Fruit fly (Drosophila melanogaster) whole organism, embryonic: ENCODE results near the gene Drsl5.

Source experiments
- Atf6 ChIP-seq: fragments of 200-800 bp; sonication (Bioruptor generic); IDR thresholded peaks from 2 replicates; pipeline ENCODE4 v1.3.6; 2022; ENCODE audit warnings: missing biosample characterization, missing genetic modification characterization
- Bgb ChIP-seq: fragments of 200-800 bp; sonication (Bioruptor generic); IDR thresholded peaks from 2 replicates; pipeline ENCODE4 v1.3.6; 2022; ENCODE audit warnings: missing biosample characterization, missing genetic modification characterization; ENCODE audit not compliant: partially characterized antibody
- CG12104 ChIP-seq: fragments of 200-800 bp; sonication (Bioruptor generic); optimal IDR thresholded peaks from 3 replicates; lab custom pipeline; 2016; ENCODE audit warnings: missing biosample characterization, missing genetic modification characterization
- CG12219 ChIP-seq: fragments of 200-800 bp; sonication (Bioruptor generic); optimal IDR thresholded peaks from 3 replicates; lab custom pipeline; 2018; ENCODE audit warnings: missing biosample characterization, mild to moderate bottlenecking, missing genetic modification characterization
- CG13775 ChIP-seq: fragments of 200-800 bp; sonication (Bioruptor generic); optimal IDR thresholded peaks from 3 replicates; lab custom pipeline; 2017; ENCODE audit warnings: missing biosample characterization, mild to moderate bottlenecking, missing genetic modification characterization
- CG14014 ChIP-seq: fragments of 200-800 bp; sonication (Bioruptor generic); IDR thresholded peaks from 2 replicates; pipeline ENCODE4 v1.3.6; 2022; ENCODE audit warnings: missing biosample characterization, missing genetic modification characterization
- CG17359 ChIP-seq: fragments of 200-800 bp; sonication (Bioruptor generic); optimal IDR thresholded peaks from 3 replicates; lab custom pipeline; 2018; ENCODE audit warnings: missing biosample characterization, mild to moderate bottlenecking, missing genetic modification characterization, moderate library complexity
- CG17385 ChIP-seq: fragments of 200-800 bp; sonication (Bioruptor generic); optimal IDR thresholded peaks from 3 replicates; lab custom pipeline; 2018; ENCODE audit warnings: missing biosample characterization, mild to moderate bottlenecking, missing genetic modification characterization
- CG17802 ChIP-seq: fragments of 200-800 bp; sonication (Bioruptor generic); optimal IDR thresholded peaks from 2 replicates; lab custom pipeline; 2018; ENCODE audit warnings: missing biosample characterization, mild to moderate bottlenecking, missing genetic modification characterization, moderate library complexity
- CG32772 ChIP-seq: fragments of 200-800 bp; sonication (Bioruptor generic); IDR thresholded peaks from 2 replicates; pipeline ENCODE4 v1.3.6; 2022; ENCODE audit warnings: missing biosample characterization, missing genetic modification characterization
- CG4404 ChIP-seq: fragments of 200-800 bp; sonication (Bioruptor generic); IDR thresholded peaks from 2 replicates; pipeline ENCODE4 v1.3.6; 2022; ENCODE audit warnings: missing biosample characterization, missing genetic modification characterization
- CG4617 ChIP-seq: fragments of 200-800 bp; sonication (Bioruptor generic); optimal IDR thresholded peaks from 3 replicates; lab custom pipeline; 2016; ENCODE audit warnings: missing biosample characterization, missing genetic modification characterization, borderline replicate concordance
- CG4820 ChIP-seq: fragments of 200-800 bp; sonication (Bioruptor generic); optimal IDR thresholded peaks from 3 replicates; lab custom pipeline; 2016; ENCODE audit warnings: missing biosample characterization, missing genetic modification characterization
- CG7963 ChIP-seq: fragments of 200-800 bp; sonication (Bioruptor generic); IDR thresholded peaks from 3 replicates; pipeline ENCODE4 v1.3.6; 2022; ENCODE audit warnings: missing biosample characterization, missing genetic modification characterization; ENCODE audit not compliant: partially characterized antibody
- CG8924 ChIP-seq: fragments of 200-800 bp; optimal IDR thresholded peaks from 3 replicates; lab custom pipeline; 2019; ENCODE audit warnings: missing biosample characterization, mild to moderate bottlenecking, missing genetic modification characterization, moderate library complexity
- D ChIP-seq, 2 experiments: fragments of 200-800 bp in 1 of 2; fragments of >200 bp in 1 of 2; sonication (Bioruptor generic) in 1 of 2; optimal IDR thresholded peaks; 2 replicates in 1 of 2; 3 replicates in 1 of 2; lab custom pipeline; 2017; ENCODE audit warnings: mild to moderate bottlenecking in 1 of 2, missing biosample characterization in 1 of 2, missing genetic modification characterization in 1 of 2, missing genetic modification reagents in 1 of 2
- Fer3 ChIP-seq: fragments of 200-800 bp; sonication (Bioruptor generic); optimal IDR thresholded peaks from 2 replicates; lab custom pipeline; 2018; ENCODE audit warnings: missing biosample characterization, mild to moderate bottlenecking, missing genetic modification characterization, moderate library complexity
- Hey ChIP-seq: fragments of 200-800 bp; sonication (Bioruptor generic); optimal IDR thresholded peaks from 3 replicates; lab custom pipeline; 2018; ENCODE audit warnings: missing biosample characterization, mild to moderate bottlenecking, missing genetic modification characterization
- Hsf ChIP-seq: fragments of 200-800 bp; sonication (Bioruptor generic); optimal IDR thresholded peaks from 3 replicates; lab custom pipeline; 2016; ENCODE audit warnings: missing biosample characterization, missing genetic modification characterization
- MBD-R2 ChIP-seq: fragments of 200-800 bp; sonication (Bioruptor generic); IDR thresholded peaks from 2 replicates; pipeline ENCODE4 v1.3.6; 2022; ENCODE audit warnings: missing biosample characterization, missing genetic modification characterization
- MESR4 ChIP-seq: fragments of 200-800 bp; sonication (Bioruptor generic); optimal IDR thresholded peaks from 2 replicates; lab custom pipeline; 2018; ENCODE audit warnings: missing biosample characterization, mild to moderate bottlenecking, missing genetic modification characterization, moderate library complexity
- Myb ChIP-seq: fragments of 200-800 bp; sonication (Bioruptor generic); optimal IDR thresholded peaks from 2 replicates; lab custom pipeline; 2016; ENCODE audit warnings: missing biosample characterization, missing genetic modification characterization
- Neu2 ChIP-seq: fragments of 200-800 bp; sonication (Bioruptor generic); optimal IDR thresholded peaks from 3 replicates; lab custom pipeline; 2016; ENCODE audit warnings: missing biosample characterization, missing genetic modification characterization, borderline replicate concordance
- NfI ChIP-seq: fragments of 200-800 bp; sonication (Bioruptor generic); optimal IDR thresholded peaks from 3 replicates; lab custom pipeline; 2018; ENCODE audit warnings: missing biosample characterization, mild to moderate bottlenecking, missing genetic modification characterization, moderate library complexity
- Sox100B ChIP-seq: fragments of 200-800 bp; sonication (Bioruptor generic); optimal IDR thresholded peaks from 3 replicates; lab custom pipeline; 2018; ENCODE audit warnings: missing biosample characterization, mild to moderate bottlenecking, missing genetic modification characterization
- Taf1 ChIP-seq: fragments of 200-800 bp; sonication (Bioruptor generic); IDR thresholded peaks from 2 replicates; pipeline ENCODE4 v1.3.6; 2022; ENCODE audit warnings: missing biosample characterization, missing genetic modification characterization
- Vsx1 ChIP-seq: fragments of 200-800 bp; sonication (Bioruptor generic); optimal IDR thresholded peaks from 2 replicates; lab custom pipeline; 2017; ENCODE audit warnings: missing biosample characterization, mild to moderate bottlenecking, missing genetic modification characterization, missing genetic modification reagents
- bbx ChIP-seq: fragments of 200-800 bp; sonication (Bioruptor generic); IDR thresholded peaks from 2 replicates; pipeline ENCODE4 v1.3.6; 2022; ENCODE audit warnings: missing biosample characterization, missing genetic modification characterization; ENCODE audit not compliant: partially characterized antibody
- caup ChIP-seq: fragments of 200-800 bp; sonication (Bioruptor generic); optimal IDR thresholded peaks from 3 replicates; lab custom pipeline; 2017; ENCODE audit warnings: missing biosample characterization, mild to moderate bottlenecking, missing genetic modification characterization, moderate library complexity; ENCODE audit not compliant: severe bottlenecking
- cwo ChIP-seq: fragments of 200-800 bp; sonication (Bioruptor generic); optimal IDR thresholded peaks from 3 replicates; lab custom pipeline; 2017; ENCODE audit warnings: missing biosample characterization, missing genetic modification characterization, mild to moderate bottlenecking, moderate library complexity, missing genetic modification reagents
- da ChIP-seq: fragments of 200-800 bp; sonication (Bioruptor generic); optimal IDR thresholded peaks from 2 replicates; lab custom pipeline; 2016; ENCODE audit warnings: missing biosample characterization, missing genetic modification characterization
- ems ChIP-seq: fragments of 200-800 bp; sonication (Bioruptor generic); optimal IDR thresholded peaks from 3 replicates; lab custom pipeline; 2016; ENCODE audit warnings: missing biosample characterization, missing genetic modification characterization
- fd102C ChIP-seq: fragments of 200-800 bp; sonication (Bioruptor generic); optimal IDR thresholded peaks from 2 replicates; lab custom pipeline; 2018; ENCODE audit warnings: missing biosample characterization, mild to moderate bottlenecking, missing genetic modification characterization, moderate library complexity
- fd3F ChIP-seq: fragments of 200-800 bp; sonication (Bioruptor generic); optimal IDR thresholded peaks from 2 replicates; lab custom pipeline; 2018; ENCODE audit warnings: missing biosample characterization, mild to moderate bottlenecking, missing genetic modification characterization, moderate library complexity
- fu2 ChIP-seq: fragments of 200-800 bp; sonication (Bioruptor generic); optimal IDR thresholded peaks from 2 replicates; lab custom pipeline; 2016; ENCODE audit warnings: missing biosample characterization, missing genetic modification characterization
- mld ChIP-seq: fragments of 200-800 bp; sonication (Bioruptor generic); IDR thresholded peaks from 3 replicates; pipeline ENCODE4 v1.3.6; 2022; ENCODE audit warnings: missing biosample characterization, missing genetic modification characterization; ENCODE audit not compliant: partially characterized antibody
- row ChIP-seq: fragments of 200-800 bp; sonication (Bioruptor generic); IDR thresholded peaks from 3 replicates; pipeline ENCODE4 v1.3.6; 2022; ENCODE audit warnings: missing biosample characterization, missing genetic modification characterization
- run ChIP-seq: fragments of 200-800 bp; sonication (Bioruptor generic); optimal IDR thresholded peaks from 3 replicates; lab custom pipeline; 2018; ENCODE audit warnings: missing biosample characterization, mild to moderate bottlenecking, missing genetic modification characterization
- sisA ChIP-seq: fragments of 200-800 bp; sonication (Bioruptor generic); IDR thresholded peaks from 2 replicates; pipeline ENCODE4 v1.3.6; 2022; ENCODE audit warnings: missing biosample characterization, missing genetic modification characterization
- slbo ChIP-seq: fragments of 200-800 bp; sonication (Bioruptor generic); IDR thresholded peaks from 2 replicates; pipeline ENCODE4 v1.3.6; 2022; ENCODE audit warnings: missing biosample characterization, missing genetic modification characterization
- sna ChIP-seq: fragments of 200-800 bp; sonication (Bioruptor generic); IDR thresholded peaks from 2 replicates; pipeline ENCODE4 v1.3.6; 2022; ENCODE audit warnings: missing biosample characterization, missing genetic modification characterization; ENCODE audit not compliant: partially characterized antibody
- tap ChIP-seq: fragments of 200-800 bp; optimal IDR thresholded peaks from 3 replicates; lab custom pipeline; 2019; ENCODE audit warnings: missing biosample characterization, mild to moderate bottlenecking, missing genetic modification characterization, moderate library complexity
- tx ChIP-seq: fragments of 200-800 bp; sonication (Bioruptor generic); optimal IDR thresholded peaks from 2 replicates; lab custom pipeline; 2016; ENCODE audit warnings: missing biosample characterization, missing genetic modification characterization
- vfl ChIP-seq: fragments of 200-800 bp; sonication (Bioruptor generic); optimal IDR thresholded peaks from 2 replicates; lab custom pipeline; 2016; ENCODE audit warnings: missing biosample characterization, missing genetic modification characterization
- vvl ChIP-seq: fragments of 200-800 bp; sonication (Bioruptor generic); IDR thresholded peaks from 2 replicates; pipeline ENCODE4 v1.3.6; 2022; ENCODE audit warnings: missing biosample characterization, missing genetic modification characterization

Gene Drsl5

dm6 chr3L:3319992-3320732 lies 3.6 kb downstream of the Drsl5 start (continued):
- 0 out of 2 replicates have a peak, but pooled peaks have one; percentile 18 for TF ChIP-seq sisA
- TF ChIP-seq Hsf: peak; percentile 14
- peak; percentile 54 for TF ChIP-seq slbo
- no peak for TF ChIP-seq Neu2 (GFP tag; lab: Kevin White, UChicago)
- no peak for TF ChIP-seq tx
- peak; percentile 58 for TF ChIP-seq cwo
- TF ChIP-seq Vsx1 (GFP tag; lab: Kevin White, UChicago): no peak
- TF ChIP-seq CG32772 (GFP tag; lab: Robert Waterston, UW): peak; percentile 35; the same call in 1 of the 2 replicates
- peak; percentile 12; the same call in 1 of the 2 replicates for TF ChIP-seq MBD-R2 (GFP tag; lab: Robert Waterston, UW)
- peak; percentile 2 for TF ChIP-seq CG12219 (GFP tag; lab: Kevin White, UChicago)
- TF ChIP-seq CG8924 (tag; lab: Kevin White, UChicago): peak; percentile 12
- TF ChIP-seq CG4820 (GFP tag; lab: Kevin White, UChicago): peak; percentile 2
- peak; percentile 17 for TF ChIP-seq Fer3
- no peak for TF ChIP-seq fd3F
- no peak for TF ChIP-seq CG13775
- 0 out of 2 replicates have a peak, but pooled peaks have one; percentile 21 for TF ChIP-seq Taf1 (GFP tag; lab: Robert Waterston, UW)

- TF ChIP-seq CG17385 (GFP tag; lab: Kevin White, UChicago): peak; percentile 73
- TF ChIP-seq CG12104 (GFP tag; lab: Kevin White, UChicago): no peak
- 0 out of 3 replicates have a peak, but pooled peaks have one; percentile 35 for TF ChIP-seq CG7963
- TF ChIP-seq caup: no peak
- peak; percentile 62 for TF ChIP-seq D (optimal IDR thresholded peaks at IDR 0.05; lab: Kevin White, UChicago)
- TF ChIP-seq D (GFP tag; optimal IDR thresholded peaks at IDR 0.05; lab: Kevin White, UChicago): no peak
- TF ChIP-seq Bgb (GFP tag; lab: Robert Waterston, UW): peak; percentile 5; the same call in 1 of the 2 replicates
- TF ChIP-seq MESR4 (GFP tag; lab: Kevin White, UChicago): peak; percentile 96
- 0 out of 2 replicates have a peak, but pooled peaks have one; percentile 20 for TF ChIP-seq sna (GFP tag; lab: Robert Waterston, UW)
- TF ChIP-seq CG4617 (GFP tag; lab: Kevin White, UChicago): peak; percentile 71
- no peak for TF ChIP-seq NfI
- TF ChIP-seq bbx: peak; percentile 28; the same call in 1 of the 2 replicates
These were observed 9.0 kb downstream of the Drsl5 start for dm6 chr3L:3325597-3325924.

dm6 chr3L:3325925-3326903 lies 9.6 kb downstream of the Drsl5 start, which contains the start of gene Gtpx:
TSS of gene Gtpx (plus strand) at chr3L:3326265.
- TF ChIP-seq fd102C (GFP tag; lab: Kevin White, UChicago) (no peak), Sox100B (GFP tag; lab: Kevin White, UChicago) (no peak), vvl (GFP tag; lab: Robert Waterston, UW) (peak; percentile 62), vfl (peak; percentile 9), Atf6 (GFP tag; lab: Robert Waterston, UW) (no peak), CG4404 (GFP tag; lab: Robert Waterston, UW) (no peak), da (GFP tag; lab: Kevin White, UChicago) (no peak), CG17359 (tag; lab: Kevin White, UChicago) (peak; percentile 9), ems (peak; percentile 34), Myb (GFP tag; lab: Kevin White, UChicago) (peak; percentile 86), CG17802 (peak; percentile 15), mld (GFP tag; lab: Robert Waterston, UW) (no peak), CG14014 (GFP tag; lab: Robert Waterston, UW) (no peak), tap (no peak), fu2 (GFP tag; lab: Kevin White, UChicago) (peak; percentile 11), Hsf (peak; percentile 53), run (tag; lab: Kevin White, UChicago) (no peak), row (GFP tag; lab: Robert Waterston, UW) (peak; percentile 81), Hey (no peak)
